Fruit fly (Drosophila melanogaster) whole organism, embryonic: Measurements from ENCODE around the gene CG33267.

Experiments
- Adf1 ChIP-seq: fragments of 200-800 bp; sonication (Bioruptor generic); IDR thresholded peaks from 2 replicates; pipeline ENCODE4 v1.3.6; 2022; ENCODE audit warnings: missing biosample characterization, missing genetic modification characterization
- B-H1 ChIP-seq: fragments of 200-800 bp; sonication (Bioruptor generic); IDR thresholded peaks from 3 replicates; pipeline ENCODE4 v1.3.6; 2022; ENCODE audit warnings: missing biosample characterization, missing genetic modification characterization
- CG10267 ChIP-seq: fragments of 200-800 bp; sonication (Bioruptor generic); optimal IDR thresholded peaks from 2 replicates; lab custom pipeline; 2018; ENCODE audit warnings: missing biosample characterization, mild to moderate bottlenecking, missing genetic modification characterization, moderate library complexity
- CG11504 ChIP-seq: fragments of 200-800 bp; sonication (Bioruptor generic); optimal IDR thresholded peaks from 3 replicates; lab custom pipeline; 2019; ENCODE audit warnings: missing biosample characterization, mild to moderate bottlenecking, missing genetic modification characterization, moderate library complexity
- CG11723 ChIP-seq: fragments of 200-800 bp; sonication (Bioruptor generic); optimal IDR thresholded peaks from 2 replicates; lab custom pipeline; 2017; ENCODE audit warnings: missing biosample characterization, mild to moderate bottlenecking, missing genetic modification characterization
- CG12104 ChIP-seq: fragments of 200-800 bp; sonication (Bioruptor generic); optimal IDR thresholded peaks from 3 replicates; lab custom pipeline; 2016; ENCODE audit warnings: missing biosample characterization, missing genetic modification characterization
- CG17186 ChIP-seq: fragments of 200-800 bp; sonication (Bioruptor generic); optimal IDR thresholded peaks from 3 replicates; lab custom pipeline; 2017; ENCODE audit warnings: missing biosample characterization, missing genetic modification reagents, missing genetic modification characterization
- CG17385 ChIP-seq: fragments of 200-800 bp; sonication (Bioruptor generic); optimal IDR thresholded peaks from 3 replicates; lab custom pipeline; 2018; ENCODE audit warnings: missing biosample characterization, mild to moderate bottlenecking, missing genetic modification characterization
- CG17612 ChIP-seq: fragments of 200-800 bp; sonication (Bioruptor generic); IDR thresholded peaks from 2 replicates; pipeline ENCODE4 v1.3.6; 2022; ENCODE audit warnings: missing biosample characterization, missing genetic modification characterization
- CG2116 ChIP-seq: fragments of 200-800 bp; sonication (Bioruptor generic); optimal IDR thresholded peaks from 3 replicates; lab custom pipeline; 2018; ENCODE audit warnings: missing biosample characterization, mild to moderate bottlenecking, missing genetic modification characterization
- CG2120 ChIP-seq: fragments of 200-800 bp; sonication (Bioruptor generic); optimal IDR thresholded peaks from 3 replicates; lab custom pipeline; 2016; ENCODE audit warnings: missing biosample characterization, missing genetic modification characterization
- CG4360 ChIP-seq: fragments of 200-800 bp; sonication (Bioruptor generic); IDR thresholded peaks from 2 replicates; pipeline ENCODE4 v1.3.6; 2022; ENCODE audit warnings: missing biosample characterization, missing genetic modification characterization
- CG6654 ChIP-seq: fragments of 200-800 bp; sonication (Bioruptor generic); optimal IDR thresholded peaks from 2 replicates; lab custom pipeline; 2017; ENCODE audit warnings: missing biosample characterization, mild to moderate bottlenecking, missing genetic modification characterization
- CG6689 ChIP-seq: fragments of 200-800 bp; sonication (Bioruptor generic); IDR thresholded peaks from 2 replicates; pipeline ENCODE4 v1.3.6; 2022; ENCODE audit warnings: missing biosample characterization, missing genetic modification characterization
- CG7556 ChIP-seq: fragments of 200-800 bp; sonication (Bioruptor generic); optimal IDR thresholded peaks from 2 replicates; lab custom pipeline; 2017; ENCODE audit warnings: missing biosample characterization, mild to moderate bottlenecking, missing genetic modification characterization
- CG7839 ChIP-seq: fragments of 200-800 bp; sonication (Bioruptor generic); optimal IDR thresholded peaks from 3 replicates; lab custom pipeline; 2018; ENCODE audit warnings: missing biosample characterization, mild to moderate bottlenecking, missing genetic modification characterization, moderate library complexity
- CG9817 ChIP-seq: fragments of 200-800 bp; sonication (Bioruptor generic); optimal IDR thresholded peaks from 2 replicates; lab custom pipeline; 2018; ENCODE audit warnings: missing biosample characterization, mild to moderate bottlenecking, missing genetic modification characterization, moderate library complexity
- CG9932 ChIP-seq: fragments of 200-800 bp; sonication (Bioruptor generic); IDR thresholded peaks from 2 replicates; pipeline ENCODE4 v1.3.6; 2022; ENCODE audit warnings: missing biosample characterization, missing genetic modification characterization
- CHES-1-like ChIP-seq: fragments of 200-800 bp; sonication (Bioruptor generic); optimal IDR thresholded peaks from 2 replicates; lab custom pipeline; 2016; ENCODE audit warnings: missing biosample characterization, missing genetic modification characterization
- E2f2 ChIP-seq: fragments of 200-800 bp; sonication (Bioruptor generic); IDR thresholded peaks from 2 replicates; pipeline ENCODE4 v1.3.6; 2022; ENCODE audit warnings: missing biosample characterization, missing genetic modification characterization
- Ets65A ChIP-seq: fragments of 200-800 bp; sonication (Bioruptor generic); peaks from one replicate; lab custom pipeline; 2016; ENCODE audit warnings: missing biosample characterization, missing genetic modification characterization
- Gsc ChIP-seq: fragments of 200-800 bp; sonication (Bioruptor generic); IDR thresholded peaks from 2 replicates; pipeline ENCODE4 v1.3.6; 2022; ENCODE audit warnings: missing biosample characterization, missing genetic modification characterization
- HLH54F ChIP-seq: fragments of 200-800 bp; sonication (Bioruptor generic); optimal IDR thresholded peaks from 3 replicates; lab custom pipeline; 2016; ENCODE audit warnings: missing biosample characterization, missing genetic modification characterization
- Hmr ChIP-seq: fragments of 200-800 bp; sonication (Bioruptor generic); optimal IDR thresholded peaks from 3 replicates; lab custom pipeline; 2017; ENCODE audit warnings: mild to moderate bottlenecking, missing biosample characterization, missing genetic modification reagents, missing genetic modification characterization
- Optix ChIP-seq: fragments of 200-800 bp; sonication (Bioruptor generic); IDR thresholded peaks from 3 replicates; pipeline ENCODE4 v1.3.6; 2022; ENCODE audit warnings: missing biosample characterization, missing genetic modification characterization
- Sry-β ChIP-seq: fragments of 200-800 bp; sonication (Bioruptor generic); optimal IDR thresholded peaks from 2 replicates; lab custom pipeline; 2018; ENCODE audit warnings: missing biosample characterization, mild to moderate bottlenecking, missing genetic modification characterization, moderate library complexity
- ab ChIP-seq: fragments of 200-800 bp; sonication (Bioruptor generic); optimal IDR thresholded peaks from 2 replicates; lab custom pipeline; 2016; ENCODE audit warnings: missing biosample characterization, missing genetic modification characterization
- bab2 ChIP-seq: fragments of 200-800 bp; sonication (Bioruptor generic); optimal IDR thresholded peaks from 2 replicates; lab custom pipeline; 2016; ENCODE audit warnings: missing biosample characterization, missing genetic modification characterization
- cad ChIP-seq: fragments of >200 bp; optimal IDR thresholded peaks from 2 replicates; lab custom pipeline; 2017; ENCODE audit warnings: missing biosample characterization, missing genetic modification characterization
- chinmo ChIP-seq: fragments of 200-800 bp; sonication (Bioruptor generic); IDR thresholded peaks from 4 replicates; pipeline ENCODE4 v1.3.6; 2022; ENCODE audit warnings: missing biosample characterization, missing genetic modification characterization; ENCODE audit not compliant: partially characterized antibody
- crol ChIP-seq: fragments of 200-800 bp; sonication (Bioruptor generic); IDR thresholded peaks from 2 replicates; pipeline ENCODE4 v1.3.6; 2022; ENCODE audit warnings: missing biosample characterization, missing genetic modification characterization
- dimm ChIP-seq: fragments of 200-800 bp; sonication (Bioruptor generic); IDR thresholded peaks from 2 replicates; pipeline ENCODE4 v1.3.6; 2022; ENCODE audit warnings: missing biosample characterization, missing genetic modification characterization
- dmrt99B ChIP-seq: fragments of 200-800 bp; sonication (Bioruptor generic); optimal IDR thresholded peaks from 2 replicates; lab custom pipeline; 2018; ENCODE audit warnings: missing biosample characterization, mild to moderate bottlenecking, missing genetic modification characterization, moderate library complexity
- fd102C ChIP-seq: fragments of 200-800 bp; sonication (Bioruptor generic); optimal IDR thresholded peaks from 2 replicates; lab custom pipeline; 2018; ENCODE audit warnings: missing biosample characterization, mild to moderate bottlenecking, missing genetic modification characterization, moderate library complexity
- gem ChIP-seq: fragments of 200-800 bp; sonication (Bioruptor generic); optimal IDR thresholded peaks from 2 replicates; lab custom pipeline; 2019; ENCODE audit warnings: missing biosample characterization, mild to moderate bottlenecking, missing genetic modification characterization, moderate library complexity
- kni ChIP-seq: fragments of 200-800 bp; sonication (Bioruptor generic); optimal IDR thresholded peaks from 3 replicates; lab custom pipeline; 2017; ENCODE audit warnings: mild to moderate bottlenecking, missing biosample characterization, missing genetic modification reagents, missing genetic modification characterization
- lab ChIP-seq: fragments of 200-800 bp; sonication (Bioruptor generic); optimal IDR thresholded peaks from 3 replicates; lab custom pipeline; 2017; ENCODE audit warnings: missing biosample characterization, missing genetic modification characterization, mild to moderate bottlenecking, moderate library complexity, missing genetic modification reagents
- otp ChIP-seq: fragments of 200-800 bp; sonication (Bioruptor generic); IDR thresholded peaks from 3 replicates; pipeline ENCODE4, ENCODE4 v1.3.6; 2022; ENCODE audit warnings: missing biosample characterization, missing genetic modification characterization
- pan ChIP-seq, 4 experiments: fragments of >200 bp in 3 of 4; fragments of 200-800 bp in 1 of 4; sonication (Bioruptor generic) in 1 of 4; optimal IDR thresholded peaks in 3 of 4; IDR thresholded peaks in 1 of 4; 2 replicates each; pipeline versions ENCODE4 v1.3.6 to Lab custom; 2017 to 2022; ENCODE audit warnings: missing biosample characterization in 2 of 4, missing genetic modification characterization in 2 of 4, mixed read lengths in 1 of 4
- phol ChIP-seq: fragments of 200-800 bp; sonication (Bioruptor generic); optimal IDR thresholded peaks from 3 replicates; lab custom pipeline; 2018; ENCODE audit warnings: missing biosample characterization, mild to moderate bottlenecking, missing genetic modification characterization, moderate library complexity
- sens ChIP-seq: fragments of 200-800 bp; sonication (Bioruptor generic); peaks from one replicate; lab custom pipeline; 2016; ENCODE audit warnings: missing biosample characterization, missing genetic modification characterization
- slp2 ChIP-seq: fragments of 200-800 bp; sonication (Bioruptor generic); optimal IDR thresholded peaks from 2 replicates; lab custom pipeline; 2016; ENCODE audit warnings: missing biosample characterization, missing genetic modification characterization
- stwl ChIP-seq: fragments of 200-800 bp; sonication (Bioruptor generic); optimal IDR thresholded peaks from 3 replicates; lab custom pipeline; 2018; ENCODE audit warnings: missing biosample characterization, mild to moderate bottlenecking, missing genetic modification characterization, moderate library complexity
- sug ChIP-seq: fragments of 200-800 bp; optimal IDR thresholded peaks from 2 replicates; lab custom pipeline; 2019; ENCODE audit warnings: missing biosample characterization, mild to moderate bottlenecking, missing genetic modification characterization, moderate library complexity
- unpg ChIP-seq: fragments of 200-800 bp; sonication (Bioruptor generic); optimal IDR thresholded peaks from 3 replicates; lab custom pipeline; 2018; ENCODE audit warnings: missing biosample characterization, mild to moderate bottlenecking, missing genetic modification characterization, moderate library complexity
- wek ChIP-seq: fragments of 200-800 bp; sonication (Bioruptor generic); optimal IDR thresholded peaks from 3 replicates; lab custom pipeline; 2018; ENCODE audit warnings: missing biosample characterization, mild to moderate bottlenecking, missing genetic modification characterization, moderate library complexity
- zen ChIP-seq: fragments of 200-800 bp; sonication (Bioruptor generic); optimal IDR thresholded peaks from 3 replicates; lab custom pipeline; 2018; ENCODE audit warnings: missing biosample characterization, mild to moderate bottlenecking, missing genetic modification characterization, moderate library complexity

The CG33267 gene

dm6 chr3L:11563972-11564533 is at the start of gene CG33267, which contains the start of gene CG46412:
Gene CG33267, plus strand, starts transcription at chr3L:11564483.
Gene CG46412, minus strand, starts transcription at chr3L:11564072.
- TF ChIP-seq sens (GFP tag; lab: Kevin White, UChicago) (peak; percentile 30), bab2 (no peak)

- TF ChIP-seq Gsc (GFP tag; lab: Robert Waterston, UW): no peak
- 0 out of 4 replicates have a peak, but pooled peaks have one; percentile 41 for TF ChIP-seq chinmo
- peak; percentile 12 for TF ChIP-seq CG11504
- TF ChIP-seq CG7839 (tag; lab: Kevin White, UChicago): peak; percentile 7
- no peak for TF ChIP-seq CG4360 (GFP tag; lab: Robert Waterston, UW)
- no peak for TF ChIP-seq CG10267
- no peak for TF ChIP-seq CG12104 (GFP tag; lab: Kevin White, UChicago)
- peak; percentile 50; the same call in 1 of the 2 replicates for TF ChIP-seq crol (GFP tag; lab: Robert Waterston, UW)
- TF ChIP-seq otp: 0 out of 3 replicates have a peak, but pooled peaks have one; percentile 32
- TF ChIP-seq pan (optimal IDR thresholded peaks at IDR 0.05; lab: Kevin White, UChicago): no peak
- TF ChIP-seq pan (GFP tag; optimal IDR thresholded peaks at IDR 0.05 in 1 of 2, IDR thresholded peaks at IDR 0.05 in 1 of 2): no peak
- TF ChIP-seq wek (GFP tag; lab: Kevin White, UChicago): no peak
- no peak for TF ChIP-seq CHES-1-like
- no peak for TF ChIP-seq stwl (tag; lab: Kevin White, UChicago)
- peak; percentile 22 for TF ChIP-seq dmrt99B (tag; lab: Kevin White, UChicago)
- no peak for TF ChIP-seq fd102C (GFP tag; lab: Kevin White, UChicago)
- TF ChIP-seq cad (GFP tag; lab: Kevin White, UChicago): no peak
- TF ChIP-seq B-H1 (GFP tag; lab: Robert Waterston, UW): no peak
- peak; percentile 13 for TF ChIP-seq phol
- peak; percentile 11 for TF ChIP-seq unpg (GFP tag; lab: Kevin White, UChicago)
- TF ChIP-seq kni: peak; percentile 78
- TF ChIP-seq sug (tag; lab: Kevin White, UChicago): no peak
- TF ChIP-seq CG9817 (tag; lab: Kevin White, UChicago): no peak
- TF ChIP-seq Adf1 (GFP tag; lab: Robert Waterston, UW): no peak
- TF ChIP-seq slp2 (GFP tag; lab: Kevin White, UChicago): no peak
- no peak for TF ChIP-seq HLH54F (GFP tag; lab: Kevin White, UChicago)
- TF ChIP-seq CG9932 (GFP tag; lab: Robert Waterston, UW): no peak
- no peak for TF ChIP-seq ab
- no peak for TF ChIP-seq Optix (GFP tag; lab: Robert Waterston, UW)
- no peak for TF ChIP-seq CG7556
- TF ChIP-seq Ets65A (GFP tag; lab: Kevin White, UChicago): peak; percentile 14
- peak; percentile 23 for TF ChIP-seq gem
- no peak for TF ChIP-seq CG17612 (GFP tag; lab: Robert Waterston, UW)
- no peak for TF ChIP-seq Sry-β (GFP tag; lab: Kevin White, UChicago)
- TF ChIP-seq E2f2 (GFP tag; lab: Robert Waterston, UW): no peak
- TF ChIP-seq Hmr (GFP tag; lab: Kevin White, UChicago): no peak
- no peak for TF ChIP-seq CG2116 (GFP tag; lab: Kevin White, UChicago)
- TF ChIP-seq lab (GFP tag; lab: Kevin White, UChicago): no peak
- no peak for TF ChIP-seq CG17385 (GFP tag; lab: Kevin White, UChicago)
- no peak for TF ChIP-seq CG6654
- no peak for TF ChIP-seq CG11723
- TF ChIP-seq zen: no peak
- TF ChIP-seq CG2120 (GFP tag; lab: Kevin White, UChicago): no peak
- TF ChIP-seq dimm (GFP tag; lab: Robert Waterston, UW): no peak
- 0 out of 2 replicates have a peak, but pooled peaks have one; percentile 11 for TF ChIP-seq CG6689
- TF ChIP-seq CG17186 (GFP tag; lab: Kevin White, UChicago): no peak
Observed at dm6 chr3L:11515349-11516079, 48.8 kb upstream of the CG33267 start.
